Worm (Caenorhabditis elegans): ENCODE results near the gene mrp-7.

- TF ChIP-seq unc-30 (tag; optimal IDR thresholded peaks at IDR 0.05) (no peak), nhr-12 (tag; optimal IDR thresholded peaks at IDR 0.05) (no peak)
Observed at ce11 chrV:19741034-19741433, 66.4 kb downstream of the mrp-7 start, which contains the start of gene W04E12.2.
